Worm (Caenorhabditis elegans) whole organism, midembryonic: ENCODE results near the gene hlh-10.

Experiments used
- T22C8.4 ChIP-seq: fragments of 200-800 bp; sonication (Bioruptor generic); IDR thresholded peaks from 2 replicates; pipeline ENCODE4 v1.3.6; 2022; ENCODE audit warnings: missing genetic modification characterization, missing compliant biosample characterization
- cog-1 ChIP-seq: sonication (generic microtip); optimal IDR thresholded peaks from 2 replicates; lab custom pipeline; 2016; ENCODE audit warnings: missing genetic modification characterization, missing compliant biosample characterization
- flt-1 ChIP-seq: fragments of 200-800 bp; sonication (Bioruptor generic); IDR thresholded peaks from 2 replicates; pipeline ENCODE4 v1.3.6; 2022; ENCODE audit warnings: missing genetic modification characterization, missing compliant biosample characterization
- klf-2 ChIP-seq: fragments of 200-800 bp; sonication (Bioruptor generic); conservative IDR thresholded peaks from 2 replicates; pipeline ENCODE4 v1.3.6; 2022; ENCODE audit warnings: missing genetic modification reagents, missing genetic modification characterization, missing compliant biosample characterization
- med-1 ChIP-seq: sonication (generic microtip); optimal IDR thresholded peaks from 2 replicates; lab custom pipeline; 2017; ENCODE audit warnings: missing genetic modification characterization, mild to moderate bottlenecking, missing compliant biosample characterization, antibody characterized with exemption, missing genetic modification reagents; ENCODE audit not compliant: insufficient read depth
- ref-1 ChIP-seq: fragments of 200-800 bp; sonication (Bioruptor generic); conservative IDR thresholded peaks from 2 replicates; pipeline ENCODE4 v1.3.6; 2022; ENCODE audit warnings: missing genetic modification reagents, missing genetic modification characterization, missing compliant biosample characterization
- tab-1 ChIP-seq: fragments of 200-800 bp; sonication (Bioruptor generic); IDR thresholded peaks from 2 replicates; pipeline ENCODE4 v1.3.6; 2022; ENCODE audit warnings: missing genetic modification characterization, missing compliant biosample characterization
- ztf-23 ChIP-seq: fragments of 200-800 bp; sonication (Bioruptor generic); IDR thresholded peaks from 2 replicates; pipeline ENCODE4 v1.3.6; 2022; ENCODE audit warnings: missing genetic modification reagents, missing genetic modification characterization, missing compliant biosample characterization
- ztf-29 ChIP-seq: fragments of 200-800 bp; sonication (Bioruptor generic); IDR thresholded peaks from 2 replicates; pipeline ENCODE4 v1.3.6; 2022; ENCODE audit warnings: missing genetic modification reagents, missing genetic modification characterization, missing compliant biosample characterization

The hlh-10 gene

ce11 chrV:9261492-9261891 is 20.5 kb downstream of the hlh-10 start, which contains the start of gene nhr-36:
TSS of gene nhr-36 (minus strand) at chrV:9261592.
- TF ChIP-seq med-1 (no peak), tab-1 (no peak), klf-2 (GFP tag; lab: Robert Waterston, UW) (no peak), T22C8.4 (GFP tag; lab: Robert Waterston, UW) (no peak), ztf-23 (GFP tag; lab: Robert Waterston, UW) (no peak), ztf-29 (no peak), flt-1 (GFP tag; lab: Robert Waterston, UW) (no peak), ref-1 (no peak), cog-1 (no peak)

- no peak for TF ChIP-seq ref-1
- TF ChIP-seq flt-1 (GFP tag; lab: Robert Waterston, UW), result no peak
- TF ChIP-seq klf-2 (GFP tag; lab: Robert Waterston, UW), result no peak
- no peak for TF ChIP-seq T22C8.4 (GFP tag; lab: Robert Waterston, UW)
- no peak for TF ChIP-seq ztf-23 (GFP tag; lab: Robert Waterston, UW)
- TF ChIP-seq tab-1, result no peak
- no peak for TF ChIP-seq med-1
- no peak for TF ChIP-seq ztf-29
- TF ChIP-seq cog-1, result no peak
These were observed 21.6 kb downstream of the hlh-10 start for ce11 chrV:9260411-9260810.

- no peak for TF ChIP-seq ztf-29
- TF ChIP-seq tab-1, result no peak
- no peak for TF ChIP-seq cog-1
- no peak for TF ChIP-seq med-1
- TF ChIP-seq ztf-23 (GFP tag; lab: Robert Waterston, UW), result no peak
- no peak for TF ChIP-seq flt-1 (GFP tag; lab: Robert Waterston, UW)
- TF ChIP-seq klf-2 (GFP tag; lab: Robert Waterston, UW), result no peak
- TF ChIP-seq ref-1, result no peak
- TF ChIP-seq T22C8.4 (GFP tag; lab: Robert Waterston, UW), result no peak
These were observed 24.5 kb downstream of the hlh-10 start, which contains the start of gene F07C3.16 for ce11 chrV:9257467-9257866. TSS of gene F07C3.16 (minus strand) at chrV:9257567.

- TF ChIP-seq klf-2 (GFP tag; lab: Robert Waterston, UW), result no peak
- no peak for TF ChIP-seq flt-1 (GFP tag; lab: Robert Waterston, UW)
- no peak for TF ChIP-seq ztf-29
- no peak for TF ChIP-seq ref-1
- no peak for TF ChIP-seq tab-1
- TF ChIP-seq T22C8.4 (GFP tag; lab: Robert Waterston, UW), result no peak
- no peak for TF ChIP-seq ztf-23 (GFP tag; lab: Robert Waterston, UW)
- TF ChIP-seq med-1, result no peak
- TF ChIP-seq cog-1, result no peak
These were observed 26.5 kb downstream of the hlh-10 start for ce11 chrV:9255480-9255879.

ce11 chrV:9254012-9254696 is 27.9 kb downstream of the hlh-10 start, which contains the start of gene F07C3.9:
TSS of gene F07C3.9 (minus strand) at chrV:9254646.
- TF ChIP-seq ztf-29, result no peak
- TF ChIP-seq T22C8.4 (GFP tag; lab: Robert Waterston, UW), result no peak
- TF ChIP-seq ztf-23 (GFP tag; lab: Robert Waterston, UW), result no peak
- TF ChIP-seq ref-1, result no peak
- no peak for TF ChIP-seq med-1

- TF ChIP-seq ztf-23 (GFP tag; lab: Robert Waterston, UW), result no peak
- no peak for TF ChIP-seq tab-1
These were observed 32.1 kb downstream of the hlh-10 start, which contains the start of gene ptd-2 for ce11 chrV:9249932-9250331. TSS of gene ptd-2 (plus strand) at chrV:9250232.

ce11 chrV:9249206-9249605 is 32.8 kb downstream of the hlh-10 start, which contains the start of gene str-94:
TSS of gene str-94 (minus strand) at chrV:9249306.
- no peak for TF ChIP-seq med-1
- TF ChIP-seq flt-1 (GFP tag; lab: Robert Waterston, UW), result no peak
- no peak for TF ChIP-seq cog-1
- TF ChIP-seq ztf-23 (GFP tag; lab: Robert Waterston, UW), result no peak
- TF ChIP-seq klf-2 (GFP tag; lab: Robert Waterston, UW), result no peak
- no peak for TF ChIP-seq ref-1
- TF ChIP-seq T22C8.4 (GFP tag; lab: Robert Waterston, UW), result no peak
- no peak for TF ChIP-seq tab-1
- TF ChIP-seq ztf-29, result no peak

ce11 chrV:9247416-9247815 is 34.6 kb downstream of the hlh-10 start:
- TF ChIP-seq med-1, result no peak
- no peak for TF ChIP-seq ztf-29
- TF ChIP-seq ref-1, result no peak
- TF ChIP-seq flt-1 (GFP tag; lab: Robert Waterston, UW), result no peak
- TF ChIP-seq ztf-23 (GFP tag; lab: Robert Waterston, UW), result no peak
- no peak for TF ChIP-seq klf-2 (GFP tag; lab: Robert Waterston, UW)
- TF ChIP-seq cog-1, result no peak
- no peak for TF ChIP-seq tab-1
- TF ChIP-seq T22C8.4 (GFP tag; lab: Robert Waterston, UW), result no peak

ce11 chrV:9246260-9246659 is 35.8 kb downstream of the hlh-10 start, which contains the start of gene aat-2:
TSS of gene aat-2 (minus strand) at chrV:9246360.
- TF ChIP-seq cog-1 (no peak), tab-1 (no peak), med-1 (no peak), T22C8.4 (GFP tag; lab: Robert Waterston, UW) (no peak), klf-2 (GFP tag; lab: Robert Waterston, UW) (no peak), flt-1 (GFP tag; lab: Robert Waterston, UW) (no peak), ztf-23 (GFP tag; lab: Robert Waterston, UW) (no peak), ztf-29 (no peak), ref-1 (no peak)

ce11 chrV:9243171-9243996 is 38.6 kb downstream of the hlh-10 start, which contains the start of gene glo-4:
TSS of gene glo-4 (minus strand) at chrV:9243221.
- no peak for TF ChIP-seq ref-1
- no peak for TF ChIP-seq klf-2 (GFP tag; lab: Robert Waterston, UW)
- no peak for TF ChIP-seq ztf-29
- TF ChIP-seq flt-1 (GFP tag; lab: Robert Waterston, UW), result no peak
- no peak for TF ChIP-seq T22C8.4 (GFP tag; lab: Robert Waterston, UW)
- TF ChIP-seq cog-1, result no peak
- TF ChIP-seq ztf-23 (GFP tag; lab: Robert Waterston, UW), result no peak
- no peak for TF ChIP-seq med-1
- no peak for TF ChIP-seq tab-1
